Fruit fly (Drosophila melanogaster) whole organism, embryonic: ENCODE data around the gene Ac78C.

ENCODE experiments used
- B-H1 ChIP-seq: fragments of 200-800 bp; sonication (Bioruptor generic); IDR thresholded peaks from 3 replicates; pipeline ENCODE4 v1.3.6; 2022; ENCODE audit warnings: missing biosample characterization, missing genetic modification characterization
- C15 ChIP-seq: fragments of 200-800 bp; sonication (Bioruptor generic); IDR thresholded peaks from 3 replicates; pipeline ENCODE4 v1.3.6; 2022; ENCODE audit warnings: missing biosample characterization, missing genetic modification characterization
- CG10147 ChIP-seq: fragments of 200-800 bp; sonication (Bioruptor generic); optimal IDR thresholded peaks from 2 replicates; lab custom pipeline; 2019; ENCODE audit warnings: missing biosample characterization, mild to moderate bottlenecking, missing genetic modification characterization, moderate library complexity
- CG10462 ChIP-seq: fragments of 200-800 bp; sonication (Bioruptor generic); optimal IDR thresholded peaks from 2 replicates; lab custom pipeline; 2016; ENCODE audit warnings: missing biosample characterization, missing genetic modification characterization
- CG10959 ChIP-seq: fragments of 200-800 bp; sonication (Bioruptor generic); IDR thresholded peaks from 2 replicates; pipeline ENCODE4 v1.3.6; 2022; ENCODE audit warnings: missing biosample characterization, missing genetic modification characterization
- CG12942 ChIP-seq: fragments of 200-800 bp; sonication (Bioruptor generic); optimal IDR thresholded peaks from 3 replicates; lab custom pipeline; 2016; ENCODE audit warnings: missing biosample characterization, missing genetic modification characterization
- CG13894 ChIP-seq: fragments of 200-800 bp; sonication (Bioruptor generic); optimal IDR thresholded peaks from 3 replicates; lab custom pipeline; 2018; ENCODE audit warnings: missing biosample characterization, mild to moderate bottlenecking, missing genetic modification characterization, moderate library complexity
- CG15479 ChIP-seq: fragments of 200-800 bp; sonication (Bioruptor generic); optimal IDR thresholded peaks from 3 replicates; lab custom pipeline; 2019; ENCODE audit warnings: missing biosample characterization, mild to moderate bottlenecking, missing genetic modification characterization, moderate library complexity
- CG1647 ChIP-seq: fragments of 200-800 bp; sonication (Bioruptor generic); optimal IDR thresholded peaks from 3 replicates; lab custom pipeline; 2016; ENCODE audit warnings: missing biosample characterization, missing genetic modification characterization
- CG16779 ChIP-seq: fragments of 200-800 bp; sonication (Bioruptor generic); IDR thresholded peaks from 2 replicates; pipeline ENCODE4 v1.3.6; 2022; ENCODE audit warnings: missing biosample characterization, missing genetic modification characterization
- CG17186 ChIP-seq: fragments of 200-800 bp; sonication (Bioruptor generic); optimal IDR thresholded peaks from 3 replicates; lab custom pipeline; 2017; ENCODE audit warnings: missing biosample characterization, missing genetic modification reagents, missing genetic modification characterization
- CG18599 ChIP-seq: fragments of 200-800 bp; sonication (Bioruptor generic); optimal IDR thresholded peaks from 3 replicates; lab custom pipeline; 2017; ENCODE audit warnings: missing biosample characterization, missing genetic modification characterization, mild to moderate bottlenecking, moderate library complexity, missing genetic modification reagents
- CG30020 ChIP-seq: fragments of 200-800 bp; optimal IDR thresholded peaks from 2 replicates; lab custom pipeline; 2019; ENCODE audit warnings: missing biosample characterization, mild to moderate bottlenecking, missing genetic modification characterization, moderate library complexity
- CG30403 ChIP-seq: fragments of 200-800 bp; sonication (Bioruptor generic); optimal IDR thresholded peaks from 3 replicates; lab custom pipeline; 2016; ENCODE audit warnings: missing biosample characterization, missing genetic modification characterization
- CG3847 ChIP-seq: fragments of 200-800 bp; sonication (Bioruptor generic); IDR thresholded peaks from 2 replicates; pipeline ENCODE4 v1.3.6; 2022; ENCODE audit warnings: missing biosample characterization, missing genetic modification characterization
- CG4854 ChIP-seq: fragments of 200-800 bp; sonication (Bioruptor generic); optimal IDR thresholded peaks from 2 replicates; lab custom pipeline; 2016; ENCODE audit warnings: missing biosample characterization, missing genetic modification characterization, inconsistent platforms
- CG5245 ChIP-seq: fragments of 200-800 bp; sonication (Bioruptor generic); optimal IDR thresholded peaks from 3 replicates; lab custom pipeline; 2016; ENCODE audit warnings: missing biosample characterization, missing genetic modification characterization
- CG6254 ChIP-seq: fragments of 200-800 bp; sonication (Bioruptor generic); optimal IDR thresholded peaks from 3 replicates; lab custom pipeline; 2017; ENCODE audit warnings: mild to moderate bottlenecking, missing biosample characterization, missing genetic modification reagents, missing genetic modification characterization
- CG6765 ChIP-seq: fragments of 200-800 bp; sonication (Bioruptor generic); optimal IDR thresholded peaks from 3 replicates; lab custom pipeline; 2017; ENCODE audit warnings: missing biosample characterization, mild to moderate bottlenecking, missing genetic modification characterization
- CG7372 ChIP-seq: fragments of 200-800 bp; sonication (Bioruptor generic); IDR thresholded peaks from 2 replicates; pipeline ENCODE4 v1.3.6; 2022; ENCODE audit warnings: missing biosample characterization, missing genetic modification characterization
- CG9437 ChIP-seq: fragments of 200-800 bp; sonication (Bioruptor generic); optimal IDR thresholded peaks from 2 replicates; lab custom pipeline; 2018; ENCODE audit warnings: missing biosample characterization, mild to moderate bottlenecking, missing genetic modification characterization
- Dip2 ChIP-seq: fragments of 200-800 bp; sonication (Bioruptor generic); IDR thresholded peaks from 2 replicates; pipeline ENCODE4 v1.3.6; 2022; ENCODE audit warnings: missing biosample characterization, missing genetic modification characterization
- E2f1 ChIP-seq: fragments of 200-800 bp; sonication (Bioruptor generic); IDR thresholded peaks from 2 replicates; pipeline ENCODE4 v1.3.6; 2022; ENCODE audit warnings: missing biosample characterization, missing genetic modification characterization
- HLH3B ChIP-seq: fragments of 200-800 bp; sonication (Bioruptor generic); IDR thresholded peaks from 2 replicates; pipeline ENCODE4 v1.3.6; 2022; ENCODE audit warnings: missing biosample characterization, missing genetic modification characterization
- HLHmδ ChIP-seq: fragments of 200-800 bp; sonication (Bioruptor generic); optimal IDR thresholded peaks from 2 replicates; lab custom pipeline; 2018; ENCODE audit warnings: missing biosample characterization, mild to moderate bottlenecking, missing genetic modification characterization, moderate library complexity
- Hr3 ChIP-seq: fragments of 200-800 bp; sonication (Bioruptor generic); optimal IDR thresholded peaks from 3 replicates; lab custom pipeline; 2016; ENCODE audit warnings: missing biosample characterization, missing genetic modification characterization
- Hsf ChIP-seq: fragments of 200-800 bp; sonication (Bioruptor generic); optimal IDR thresholded peaks from 3 replicates; lab custom pipeline; 2016; ENCODE audit warnings: missing biosample characterization, missing genetic modification characterization
- MESR4 ChIP-seq: fragments of 200-800 bp; sonication (Bioruptor generic); optimal IDR thresholded peaks from 2 replicates; lab custom pipeline; 2018; ENCODE audit warnings: missing biosample characterization, mild to moderate bottlenecking, missing genetic modification characterization, moderate library complexity
- Meics ChIP-seq: fragments of 200-800 bp; sonication (Bioruptor generic); optimal IDR thresholded peaks from 2 replicates; lab custom pipeline; 2017; ENCODE audit warnings: missing biosample characterization, mild to moderate bottlenecking, missing genetic modification characterization
- ab ChIP-seq: fragments of 200-800 bp; sonication (Bioruptor generic); optimal IDR thresholded peaks from 2 replicates; lab custom pipeline; 2016; ENCODE audit warnings: missing biosample characterization, missing genetic modification characterization
- bigmax ChIP-seq: fragments of 200-800 bp; sonication (Bioruptor generic); optimal IDR thresholded peaks from 2 replicates; lab custom pipeline; 2018; ENCODE audit warnings: missing biosample characterization, mild to moderate bottlenecking, missing genetic modification characterization
- br ChIP-seq: fragments of >200 bp; optimal IDR thresholded peaks from 2 replicates; lab custom pipeline; 2017
- crp ChIP-seq, 2 experiments: fragments of 200-800 bp; sonication (Bioruptor generic); optimal IDR thresholded peaks; 2 replicates in 1 of 2; 3 replicates in 1 of 2; lab custom pipeline; 2017; ENCODE audit warnings: missing biosample characterization in 2 of 2, missing genetic modification characterization in 2 of 2, mild to moderate bottlenecking in 1 of 2, moderate library complexity in 1 of 2
- emc ChIP-seq: fragments of 200-800 bp; sonication (Bioruptor generic); optimal IDR thresholded peaks from 2 replicates; lab custom pipeline; 2016; ENCODE audit warnings: missing biosample characterization, missing genetic modification characterization
- exex ChIP-seq: fragments of 200-800 bp; sonication (Bioruptor generic); optimal IDR thresholded peaks from 4 replicates; lab custom pipeline; 2018; ENCODE audit warnings: missing biosample characterization, mild to moderate bottlenecking, missing genetic modification characterization, moderate library complexity
- fd102C ChIP-seq: fragments of 200-800 bp; sonication (Bioruptor generic); optimal IDR thresholded peaks from 2 replicates; lab custom pipeline; 2018; ENCODE audit warnings: missing biosample characterization, mild to moderate bottlenecking, missing genetic modification characterization, moderate library complexity
- fu2 ChIP-seq: fragments of 200-800 bp; sonication (Bioruptor generic); optimal IDR thresholded peaks from 2 replicates; lab custom pipeline; 2016; ENCODE audit warnings: missing biosample characterization, missing genetic modification characterization
- gsb-n ChIP-seq: fragments of 200-800 bp; sonication (Bioruptor generic); optimal IDR thresholded peaks from 3 replicates; lab custom pipeline; 2018; ENCODE audit warnings: missing biosample characterization, mild to moderate bottlenecking, missing genetic modification characterization
- hbn ChIP-seq: fragments of 200-800 bp; sonication (Bioruptor generic); IDR thresholded peaks from 2 replicates; pipeline ENCODE4 v1.3.6; 2022; ENCODE audit warnings: missing biosample characterization, missing genetic modification characterization; ENCODE audit not compliant: partially characterized antibody
- jing ChIP-seq: fragments of 200-800 bp; sonication (Bioruptor generic); optimal IDR thresholded peaks from 2 replicates; lab custom pipeline; 2018; ENCODE audit warnings: missing biosample characterization, mild to moderate bottlenecking, missing genetic modification characterization
- kay ChIP-seq: fragments of 200-800 bp; sonication (Bioruptor generic); optimal IDR thresholded peaks from 2 replicates; lab custom pipeline; 2016; ENCODE audit warnings: missing biosample characterization, missing genetic modification characterization
- maf-S ChIP-seq: fragments of 200-800 bp; sonication (Bioruptor generic); optimal IDR thresholded peaks from 2 replicates; lab custom pipeline; 2016; ENCODE audit warnings: missing biosample characterization, missing genetic modification characterization
- onecut ChIP-seq: fragments of 200-800 bp; sonication (Bioruptor generic); IDR thresholded peaks from 2 replicates; pipeline ENCODE4 v1.3.6; 2022; ENCODE audit warnings: missing biosample characterization, missing genetic modification characterization
- org-1 ChIP-seq: fragments of 200-800 bp; sonication (Bioruptor generic); optimal IDR thresholded peaks from 2 replicates; lab custom pipeline; 2017; ENCODE audit warnings: missing biosample characterization, missing genetic modification characterization
- phol ChIP-seq: fragments of 200-800 bp; sonication (Bioruptor generic); optimal IDR thresholded peaks from 3 replicates; lab custom pipeline; 2018; ENCODE audit warnings: missing biosample characterization, mild to moderate bottlenecking, missing genetic modification characterization, moderate library complexity
- pzg ChIP-seq: fragments of 200-800 bp; sonication (Bioruptor generic); optimal IDR thresholded peaks from 3 replicates; lab custom pipeline; 2018; ENCODE audit warnings: missing biosample characterization, mild to moderate bottlenecking, missing genetic modification characterization, moderate library complexity
- ranshi ChIP-seq: fragments of 200-800 bp; sonication (Bioruptor generic); IDR thresholded peaks from 2 replicates; pipeline ENCODE4 v1.3.6; 2022; ENCODE audit warnings: missing biosample characterization, missing genetic modification characterization
- repo ChIP-seq: fragments of 200-800 bp; sonication (Bioruptor generic); optimal IDR thresholded peaks from 2 replicates; lab custom pipeline; 2016; ENCODE audit warnings: missing biosample characterization, missing genetic modification characterization
- ro ChIP-seq: fragments of 200-800 bp; sonication (Bioruptor generic); IDR thresholded peaks from 2 replicates; pipeline ENCODE4 v1.3.6; 2022; ENCODE audit warnings: missing biosample characterization, missing genetic modification characterization
- sim ChIP-seq: fragments of 200-800 bp; sonication (Bioruptor generic); IDR thresholded peaks from 2 replicates; pipeline ENCODE4 v1.3.6; 2022; ENCODE audit warnings: missing biosample characterization, missing genetic modification characterization
- sisA ChIP-seq: fragments of 200-800 bp; sonication (Bioruptor generic); IDR thresholded peaks from 2 replicates; pipeline ENCODE4 v1.3.6; 2022; ENCODE audit warnings: missing biosample characterization, missing genetic modification characterization
- sqz ChIP-seq: fragments of 200-800 bp; sonication (Bioruptor generic); optimal IDR thresholded peaks from 3 replicates; lab custom pipeline; 2018; ENCODE audit warnings: missing biosample characterization, mild to moderate bottlenecking, missing genetic modification characterization

The Ac78C gene

DNA sequence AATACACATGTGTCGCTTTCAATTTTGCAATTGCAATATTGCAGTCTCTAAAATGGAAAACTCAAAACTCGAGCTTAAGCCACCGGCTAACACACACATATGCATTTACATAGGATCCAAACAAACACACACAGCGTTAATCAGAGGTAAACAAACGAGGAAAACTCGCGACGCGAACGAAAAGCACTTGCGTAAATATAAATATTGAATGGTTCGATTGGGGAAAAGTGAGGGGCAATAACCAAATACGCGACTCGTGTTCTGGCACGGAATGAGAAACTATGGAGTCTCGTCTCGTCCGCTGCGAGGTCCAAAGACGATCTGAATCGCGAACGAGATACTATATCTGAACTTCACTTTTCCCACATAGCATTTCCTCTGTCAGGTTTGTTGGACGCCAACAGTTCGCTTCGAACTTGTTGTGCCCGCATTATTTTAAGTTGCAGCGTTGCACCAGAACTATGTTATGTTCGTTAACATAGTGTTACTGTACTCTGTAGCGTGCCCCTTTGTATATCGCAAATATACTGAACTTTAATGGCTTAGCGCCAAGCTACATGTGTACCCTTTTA, 40.8 kb downstream of the Ac78C start, which contains the start of gene ko (continued):
- peak; percentile 4 for TF ChIP-seq emc (GFP tag; lab: Kevin White, UChicago)
- no peak for TF ChIP-seq CG17186 (GFP tag; lab: Kevin White, UChicago)
- TF ChIP-seq HLH3B (GFP tag; lab: Robert Waterston, UW) = peak; percentile 24; the same call in 1 of the 2 replicates
- TF ChIP-seq kay (GFP tag; lab: Kevin White, UChicago) = no peak
- no peak for TF ChIP-seq CG10147
- TF ChIP-seq org-1 (GFP tag; lab: Kevin White, UChicago) = peak; percentile 29
- TF ChIP-seq CG5245 (GFP tag; lab: Kevin White, UChicago) = no peak
- TF ChIP-seq CG30403 (GFP tag; lab: Kevin White, UChicago) = no peak
- TF ChIP-seq CG4854 = no peak
- TF ChIP-seq sim = peak; percentile 47; the same call in 1 of the 2 replicates
- peak; percentile 60 for TF ChIP-seq HLHmδ (GFP tag; lab: Kevin White, UChicago)
- TF ChIP-seq exex = no peak
- TF ChIP-seq Dip2 (GFP tag; lab: Robert Waterston, UW) = no peak
- TF ChIP-seq sqz (GFP tag; lab: Kevin White, UChicago) = no peak
- no peak for TF ChIP-seq fu2 (GFP tag; lab: Kevin White, UChicago)
- no peak for TF ChIP-seq CG6765
- no peak for TF ChIP-seq CG3847 (GFP tag; lab: Robert Waterston, UW)
- no peak for TF ChIP-seq CG7372 (GFP tag; lab: Robert Waterston, UW)
- no peak for TF ChIP-seq br (lab: Kevin White, UChicago)
- no peak for TF ChIP-seq CG30020 (tag; lab: Kevin White, UChicago)
- TF ChIP-seq CG10462 (GFP tag; lab: Kevin White, UChicago) = no peak
- no peak for TF ChIP-seq CG10959 (GFP tag; lab: Robert Waterston, UW)
- TF ChIP-seq crp (GFP tag; optimal IDR thresholded peaks at IDR 0.05; lab: Kevin White, UChicago) = no peak
- no peak for TF ChIP-seq CG1647 (GFP tag; lab: Kevin White, UChicago)
- TF ChIP-seq E2f1 (GFP tag; lab: Robert Waterston, UW) = no peak
- peak; percentile 20 for TF ChIP-seq Hsf (GFP tag; lab: Kevin White, UChicago)
- TF ChIP-seq CG18599 (GFP tag; lab: Kevin White, UChicago) = peak; percentile 36
- TF ChIP-seq CG6254 (GFP tag; lab: Kevin White, UChicago) = peak; percentile 59
- peak; percentile 46; the same call in 1 of the 2 replicates for TF ChIP-seq onecut (GFP tag; lab: Robert Waterston, UW)
- no peak for TF ChIP-seq hbn (GFP tag; lab: Robert Waterston, UW)
- no peak for TF ChIP-seq CG13894 (tag; lab: Kevin White, UChicago)
- TF ChIP-seq sisA = no peak
- peak; percentile 51 for TF ChIP-seq gsb-n (tag; lab: Kevin White, UChicago)
- TF ChIP-seq Meics (GFP tag; lab: Kevin White, UChicago) = no peak
- no peak for TF ChIP-seq CG12942
- no peak for TF ChIP-seq ab (GFP tag; lab: Kevin White, UChicago)
- TF ChIP-seq CG15479 = peak; percentile 25
- no peak for TF ChIP-seq CG16779 (GFP tag; lab: Robert Waterston, UW)
- TF ChIP-seq jing (GFP tag; lab: Kevin White, UChicago) = no peak
- no peak for TF ChIP-seq MESR4 (GFP tag; lab: Kevin White, UChicago)
- no peak for TF ChIP-seq maf-S (GFP tag; lab: Kevin White, UChicago)
- TF ChIP-seq Hr3 = no peak
- TF ChIP-seq C15 (GFP tag; lab: Robert Waterston, UW) = no peak
- TF ChIP-seq fd102C = no peak
- no peak for TF ChIP-seq pzg
- TF ChIP-seq ro (GFP tag; lab: Robert Waterston, UW) = no peak
- no peak for TF ChIP-seq phol (tag; lab: Kevin White, UChicago)
- TF ChIP-seq ranshi (GFP tag; lab: Robert Waterston, UW) = no peak; the same call in 1 of the 2 replicates
- TF ChIP-seq B-H1 (GFP tag; lab: Robert Waterston, UW) = no peak
- no peak for TF ChIP-seq repo (GFP tag; lab: Kevin White, UChicago)
- no peak for TF ChIP-seq bigmax (GFP tag; lab: Kevin White, UChicago)
- no peak for TF ChIP-seq CG9437 (GFP tag; lab: Kevin White, UChicago)
